Fruit fly (Drosophila melanogaster) whole organism, embryonic: Measurements from ENCODE around the gene Coq5.
A peak's percentile ranks its signal among the peaks of the same experiment; 100 is the strongest.

Source experiments
- Atf3 ChIP-seq: fragments of 200-800 bp; sonication (Bioruptor generic); optimal IDR thresholded peaks from 3 replicates; lab custom pipeline; 2016; ENCODE audit warnings: missing biosample characterization, missing genetic modification characterization
- Blimp-1 ChIP-seq: fragments of 200-800 bp; sonication (Bioruptor generic); optimal IDR thresholded peaks from 3 replicates; lab custom pipeline; 2018; ENCODE audit warnings: missing biosample characterization, missing genetic modification characterization, mild to moderate bottlenecking, moderate library complexity, missing genetic modification reagents
- CG10366 ChIP-seq: fragments of 200-800 bp; sonication (Bioruptor generic); IDR thresholded peaks from 2 replicates; pipeline ENCODE4 v1.3.6; 2022; ENCODE audit warnings: missing biosample characterization, missing genetic modification characterization
- CG10959 ChIP-seq: fragments of 200-800 bp; sonication (Bioruptor generic); IDR thresholded peaks from 2 replicates; pipeline ENCODE4 v1.3.6; 2022; ENCODE audit warnings: missing biosample characterization, missing genetic modification characterization
- CG12071 ChIP-seq: fragments of 200-800 bp; sonication (Bioruptor generic); optimal IDR thresholded peaks from 3 replicates; lab custom pipeline; 2018; ENCODE audit warnings: missing biosample characterization, mild to moderate bottlenecking, missing genetic modification characterization
- CG12219 ChIP-seq: fragments of 200-800 bp; sonication (Bioruptor generic); optimal IDR thresholded peaks from 3 replicates; lab custom pipeline; 2018; ENCODE audit warnings: missing biosample characterization, mild to moderate bottlenecking, missing genetic modification characterization
- CG16779 ChIP-seq: fragments of 200-800 bp; sonication (Bioruptor generic); IDR thresholded peaks from 2 replicates; pipeline ENCODE4 v1.3.6; 2022; ENCODE audit warnings: missing biosample characterization, missing genetic modification characterization
- CG17361 ChIP-seq: fragments of 200-800 bp; sonication (Bioruptor generic); IDR thresholded peaks from 3 replicates; pipeline ENCODE4 v1.3.6; 2022; ENCODE audit warnings: missing biosample characterization, missing genetic modification characterization
- CG17802 ChIP-seq: fragments of 200-800 bp; sonication (Bioruptor generic); optimal IDR thresholded peaks from 2 replicates; lab custom pipeline; 2018; ENCODE audit warnings: missing biosample characterization, mild to moderate bottlenecking, missing genetic modification characterization, moderate library complexity
- CG18764 ChIP-seq: fragments of 200-800 bp; sonication (Bioruptor generic); optimal IDR thresholded peaks from 3 replicates; lab custom pipeline; 2016; ENCODE audit warnings: missing biosample characterization, missing genetic modification characterization
- CG2116 ChIP-seq: fragments of 200-800 bp; sonication (Bioruptor generic); optimal IDR thresholded peaks from 3 replicates; lab custom pipeline; 2018; ENCODE audit warnings: missing biosample characterization, mild to moderate bottlenecking, missing genetic modification characterization
- CG31224 ChIP-seq: fragments of 200-800 bp; sonication (Bioruptor generic); IDR thresholded peaks from 2 replicates; pipeline ENCODE4 v1.3.6; 2022; ENCODE audit warnings: missing biosample characterization, missing genetic modification characterization
- CG31388 ChIP-seq: fragments of 200-800 bp; sonication (Bioruptor generic); optimal IDR thresholded peaks from 2 replicates; lab custom pipeline; 2016; ENCODE audit warnings: missing biosample characterization, missing genetic modification characterization
- CG3847 ChIP-seq: fragments of 200-800 bp; sonication (Bioruptor generic); IDR thresholded peaks from 2 replicates; pipeline ENCODE4 v1.3.6; 2022; ENCODE audit warnings: missing biosample characterization, missing genetic modification characterization
- CG7987 ChIP-seq: fragments of 200-800 bp; sonication (Bioruptor generic); optimal IDR thresholded peaks from 2 replicates; lab custom pipeline; 2018; ENCODE audit warnings: missing biosample characterization, mild to moderate bottlenecking, missing genetic modification characterization, moderate library complexity
- CG8388 ChIP-seq: fragments of 200-800 bp; sonication (Bioruptor generic); optimal IDR thresholded peaks from 2 replicates; lab custom pipeline; 2019; ENCODE audit warnings: missing biosample characterization, mild to moderate bottlenecking, missing genetic modification characterization, moderate library complexity
- CG9609 ChIP-seq: fragments of 200-800 bp; sonication (Bioruptor generic); optimal IDR thresholded peaks from 3 replicates; lab custom pipeline; 2016; ENCODE audit warnings: missing biosample characterization, missing genetic modification characterization
- D19A ChIP-seq: fragments of 200-800 bp; optimal IDR thresholded peaks from 3 replicates; lab custom pipeline; 2019; ENCODE audit warnings: missing biosample characterization, mild to moderate bottlenecking, missing genetic modification characterization, moderate library complexity
- Dfd ChIP-seq, 2 experiments: fragments of >200 bp; optimal IDR thresholded peaks; 2 replicates each; lab custom pipeline; 2017; ENCODE audit warnings: missing biosample characterization in 2 of 2, missing genetic modification characterization in 2 of 2
- Dip3 ChIP-seq: fragments of 200-800 bp; sonication (Bioruptor generic); optimal IDR thresholded peaks from 3 replicates; lab custom pipeline; 2016; ENCODE audit warnings: missing biosample characterization, missing genetic modification characterization
- Drgx ChIP-seq: fragments of 200-800 bp; sonication (Bioruptor generic); IDR thresholded peaks from 2 replicates; pipeline ENCODE4 v1.3.6; 2022; ENCODE audit warnings: missing biosample characterization, missing genetic modification characterization
- Elba2 ChIP-seq: fragments of 200-800 bp; sonication (Bioruptor generic); optimal IDR thresholded peaks from 3 replicates; lab custom pipeline; 2016; ENCODE audit warnings: missing biosample characterization, missing genetic modification characterization
- Ets65A ChIP-seq: fragments of 200-800 bp; sonication (Bioruptor generic); peaks from one replicate; lab custom pipeline; 2016; ENCODE audit warnings: missing biosample characterization, missing genetic modification characterization
- MBD-R2 ChIP-seq: fragments of 200-800 bp; sonication (Bioruptor generic); IDR thresholded peaks from 2 replicates; pipeline ENCODE4 v1.3.6; 2022; ENCODE audit warnings: missing biosample characterization, missing genetic modification characterization
- NFAT ChIP-seq: fragments of 200-800 bp; sonication (Bioruptor generic); IDR thresholded peaks from 2 replicates; pipeline ENCODE4 v1.3.6; 2022; ENCODE audit warnings: missing biosample characterization, missing genetic modification characterization
- Poxn ChIP-seq: fragments of 200-800 bp; sonication (Bioruptor generic); IDR thresholded peaks from 2 replicates; pipeline ENCODE4 v1.3.6; 2022; ENCODE audit warnings: missing biosample characterization, missing genetic modification characterization
- Stat92E ChIP-seq, 3 experiments: fragments of >200 bp in 2 of 3; fragments of 200-800 bp in 1 of 3; sonication (Bioruptor generic) in 1 of 3; optimal IDR thresholded peaks; 2 replicates each; lab custom pipeline; 2017 to 2019; ENCODE audit warnings: missing biosample characterization in 3 of 3, missing genetic modification characterization in 3 of 3, mild to moderate bottlenecking in 1 of 3, moderate library complexity in 1 of 3
- Vsx1 ChIP-seq: fragments of 200-800 bp; sonication (Bioruptor generic); optimal IDR thresholded peaks from 2 replicates; lab custom pipeline; 2017; ENCODE audit warnings: missing biosample characterization, mild to moderate bottlenecking, missing genetic modification characterization, missing genetic modification reagents
- ap ChIP-seq: fragments of 200-800 bp; sonication (Bioruptor generic); IDR thresholded peaks from 2 replicates; pipeline ENCODE4 v1.3.6; 2022; ENCODE audit warnings: missing biosample characterization, missing genetic modification characterization
- az2 ChIP-seq: fragments of 200-800 bp; sonication (Bioruptor generic); optimal IDR thresholded peaks from 3 replicates; lab custom pipeline; 2016; ENCODE audit warnings: missing biosample characterization, missing genetic modification characterization
- chinmo ChIP-seq: fragments of 200-800 bp; sonication (Bioruptor generic); IDR thresholded peaks from 4 replicates; pipeline ENCODE4 v1.3.6; 2022; ENCODE audit warnings: missing biosample characterization, missing genetic modification characterization; ENCODE audit not compliant: partially characterized antibody
- dmrt11E ChIP-seq: fragments of 200-800 bp; sonication (Bioruptor generic); optimal IDR thresholded peaks from 3 replicates; lab custom pipeline; 2018; ENCODE audit warnings: missing biosample characterization, mild to moderate bottlenecking, missing genetic modification characterization, moderate library complexity
- en ChIP-seq: fragments of 200-800 bp; sonication (Bioruptor generic); optimal IDR thresholded peaks from 2 replicates; lab custom pipeline; 2016; ENCODE audit warnings: missing biosample characterization, missing genetic modification characterization
- fd64A ChIP-seq: fragments of 200-800 bp; sonication (Bioruptor generic); optimal IDR thresholded peaks from 3 replicates; lab custom pipeline; 2018; ENCODE audit warnings: missing biosample characterization, mild to moderate bottlenecking, missing genetic modification characterization
- gro ChIP-seq: fragments of 200-800 bp; sonication (Bioruptor generic); optimal IDR thresholded peaks from 2 replicates; lab custom pipeline; 2016; ENCODE audit warnings: missing biosample characterization, missing genetic modification characterization
- ind ChIP-seq: fragments of 200-800 bp; sonication (Bioruptor generic); optimal IDR thresholded peaks from 3 replicates; lab custom pipeline; 2016; ENCODE audit warnings: missing biosample characterization, missing genetic modification characterization
- inv ChIP-seq: fragments of 200-800 bp; sonication (Bioruptor generic); IDR thresholded peaks from 2 replicates; pipeline ENCODE4 v1.3.6; 2022; ENCODE audit warnings: missing biosample characterization, missing genetic modification characterization; ENCODE audit not compliant: partially characterized antibody
- jigr1 ChIP-seq: fragments of 200-800 bp; sonication (Bioruptor generic); IDR thresholded peaks from 3 replicates; pipeline ENCODE4 v1.3.6; 2022; ENCODE audit warnings: missing biosample characterization, missing genetic modification characterization
- nom ChIP-seq: fragments of 200-800 bp; sonication (Bioruptor generic); optimal IDR thresholded peaks from 2 replicates; lab custom pipeline; 2017; ENCODE audit warnings: missing biosample characterization, missing genetic modification characterization, mild to moderate bottlenecking, moderate library complexity, missing genetic modification reagents
- onecut ChIP-seq: fragments of 200-800 bp; sonication (Bioruptor generic); IDR thresholded peaks from 2 replicates; pipeline ENCODE4 v1.3.6; 2022; ENCODE audit warnings: missing biosample characterization, missing genetic modification characterization
- pita ChIP-seq: fragments of 200-800 bp; sonication (Bioruptor generic); optimal IDR thresholded peaks from 2 replicates; lab custom pipeline; 2017; ENCODE audit warnings: missing biosample characterization, mild to moderate bottlenecking, missing genetic modification characterization
- pum ChIP-seq: fragments of 200-800 bp; sonication (Bioruptor generic); optimal IDR thresholded peaks from 2 replicates; lab custom pipeline; 2016; ENCODE audit warnings: missing biosample characterization, missing genetic modification characterization
- sd ChIP-seq: fragments of 200-800 bp; sonication (Bioruptor generic); optimal IDR thresholded peaks from 3 replicates; lab custom pipeline; 2018; ENCODE audit warnings: missing biosample characterization, mild to moderate bottlenecking, missing genetic modification characterization, moderate library complexity
- sens-2 ChIP-seq: fragments of 200-800 bp; sonication (Bioruptor generic); IDR thresholded peaks from 2 replicates; pipeline ENCODE4 v1.3.6; 2022; ENCODE audit warnings: missing biosample characterization, missing genetic modification characterization
- sim ChIP-seq: fragments of 200-800 bp; sonication (Bioruptor generic); IDR thresholded peaks from 2 replicates; pipeline ENCODE4 v1.3.6; 2022; ENCODE audit warnings: missing biosample characterization, missing genetic modification characterization
- so ChIP-seq: fragments of 200-800 bp; sonication (Bioruptor generic); IDR thresholded peaks from 3 replicates; pipeline ENCODE4 v1.3.6; 2022; ENCODE audit warnings: missing biosample characterization, missing genetic modification characterization
- tgo ChIP-seq: fragments of 200-800 bp; sonication (Bioruptor generic); IDR thresholded peaks from 3 replicates; pipeline ENCODE4 v1.3.6; 2022; ENCODE audit warnings: missing biosample characterization, missing genetic modification characterization
- tin ChIP-seq: fragments of 200-800 bp; sonication (Bioruptor generic); optimal IDR thresholded peaks from 3 replicates; lab custom pipeline; 2016; ENCODE audit warnings: missing biosample characterization, missing genetic modification characterization
- tna ChIP-seq: fragments of 200-800 bp; sonication (Bioruptor generic); IDR thresholded peaks from 2 replicates; pipeline ENCODE4 v1.3.6; 2022; ENCODE audit warnings: missing biosample characterization, missing genetic modification characterization; ENCODE audit not compliant: partially characterized antibody
- vnd ChIP-seq: fragments of 200-800 bp; sonication (Bioruptor generic); IDR thresholded peaks from 3 replicates; pipeline ENCODE4 v1.3.6; 2022; ENCODE audit warnings: missing biosample characterization, missing genetic modification characterization; ENCODE audit not compliant: partially characterized antibody

Gene Coq5

DNA sequence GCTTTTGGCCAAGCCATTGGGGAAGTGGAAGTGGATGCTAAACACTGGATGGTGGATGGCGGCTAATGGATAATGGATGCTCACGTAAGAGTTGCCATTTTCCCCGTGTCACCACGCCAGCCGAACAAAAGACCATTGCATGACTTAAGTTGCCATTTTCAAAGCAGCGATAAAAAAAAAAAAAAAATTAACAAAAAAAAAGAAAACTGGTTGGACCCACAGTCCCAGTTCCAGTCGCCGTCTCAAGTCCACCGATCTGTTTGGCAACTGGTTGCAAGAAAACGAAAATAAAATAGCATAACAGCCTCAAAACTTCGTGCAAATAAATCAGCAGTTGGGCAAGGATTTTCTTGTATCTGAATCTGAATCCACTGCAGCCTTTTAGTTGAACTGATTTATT, 45.3 kb downstream of the Coq5 start:
- TF ChIP-seq vnd (GFP tag; lab: Robert Waterston, UW) = no peak
- peak; percentile 24; the same call in 1 of the 2 replicates for TF ChIP-seq Drgx (GFP tag; lab: Robert Waterston, UW)
- TF ChIP-seq chinmo (GFP tag; lab: Robert Waterston, UW) = no peak
- TF ChIP-seq pita (GFP tag; lab: Kevin White, UChicago) = no peak
- no peak for TF ChIP-seq fd64A
- TF ChIP-seq Elba2 (GFP tag; lab: Kevin White, UChicago) = no peak
- TF ChIP-seq CG31224 = no peak
- TF ChIP-seq CG17361 (GFP tag; lab: Robert Waterston, UW) = no peak
- TF ChIP-seq nom (GFP tag; lab: Kevin White, UChicago) = peak; percentile 11
- no peak for TF ChIP-seq tna (GFP tag; lab: Robert Waterston, UW)
- TF ChIP-seq NFAT = no peak
- no peak for TF ChIP-seq dmrt11E
- TF ChIP-seq CG7987 = no peak

DNA sequence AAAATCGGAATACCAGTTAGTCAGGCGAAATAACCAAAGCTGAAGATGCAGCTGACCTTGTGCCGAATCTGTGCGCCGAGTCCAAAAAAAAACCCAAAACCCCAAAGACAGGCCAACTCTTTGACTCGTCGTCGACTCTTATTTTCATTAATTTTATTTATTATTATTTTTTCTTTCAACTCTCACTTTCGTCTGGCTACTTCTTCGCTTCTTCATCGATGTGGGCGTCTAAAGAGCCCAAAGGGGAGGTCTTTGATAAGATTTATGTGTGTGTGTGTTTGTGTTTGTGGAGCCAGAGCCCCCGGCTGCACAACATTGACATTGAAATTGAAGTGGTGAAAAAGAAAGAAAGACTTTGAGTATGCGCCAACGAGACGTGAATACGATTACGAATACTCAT, 48.5 kb downstream of the Coq5 start:
- TF ChIP-seq CG18764 (GFP tag; lab: Kevin White, UChicago) (no peak), Blimp-1 (GFP tag; lab: Kevin White, UChicago) (peak; percentile 87), tgo (GFP tag; lab: Robert Waterston, UW) (0 out of 3 replicates have a peak, but pooled peaks have one; percentile 2), Dfd (GFP tag; optimal IDR thresholded peaks at IDR 0.05; lab: Kevin White, UChicago) (no peak), CG3847 (GFP tag; lab: Robert Waterston, UW) (no peak), Vsx1 (GFP tag; lab: Kevin White, UChicago) (no peak), sens-2 (GFP tag; lab: Robert Waterston, UW) (no peak), CG12071 (GFP tag; lab: Kevin White, UChicago) (no peak), ind (no peak), gro (GFP tag; lab: Kevin White, UChicago) (no peak), sim (GFP tag; lab: Robert Waterston, UW) (no peak)

DNA sequence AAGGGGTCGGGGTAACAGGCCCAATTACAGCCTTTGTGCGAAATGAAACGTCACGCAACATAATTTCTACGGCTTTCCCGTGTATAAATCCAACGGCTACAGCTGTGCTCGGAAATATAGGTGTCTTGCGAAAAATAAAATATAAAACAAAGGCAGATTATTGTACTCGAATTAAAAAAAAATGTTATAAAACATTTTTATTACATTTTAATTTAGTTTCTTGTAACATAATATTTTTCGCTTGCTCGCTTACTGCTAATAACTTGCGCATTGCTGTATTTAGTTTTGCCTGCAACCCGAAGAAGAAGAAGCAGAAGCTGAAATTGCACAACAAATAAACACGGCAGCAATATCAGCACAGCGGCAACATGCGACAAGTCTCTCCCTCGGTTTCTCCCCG, 51.3 kb downstream of the Coq5 start:
- no peak for TF ChIP-seq Stat92E (GFP tag; optimal IDR thresholded peaks at IDR 0.05; lab: Kevin White, UChicago)
- no peak for TF ChIP-seq CG2116 (GFP tag; lab: Kevin White, UChicago)
- no peak for TF ChIP-seq Poxn (GFP tag; lab: Robert Waterston, UW)
- TF ChIP-seq Atf3 (GFP tag; lab: Kevin White, UChicago) = no peak
- TF ChIP-seq CG12219 (GFP tag; lab: Kevin White, UChicago) = peak; percentile 29
- TF ChIP-seq az2 (GFP tag; lab: Kevin White, UChicago) = peak; percentile 34
- TF ChIP-seq CG31388 = no peak
- TF ChIP-seq en (GFP tag; lab: Kevin White, UChicago) = no peak
- 0 out of 3 replicates have a peak, but pooled peaks have one; percentile 13 for TF ChIP-seq so (GFP tag; lab: Robert Waterston, UW)
- no peak for TF ChIP-seq sd
- no peak for TF ChIP-seq CG10959
- TF ChIP-seq Ets65A = no peak
- TF ChIP-seq CG9609 = no peak
- no peak for TF ChIP-seq D19A (tag; lab: Kevin White, UChicago)
- no peak for TF ChIP-seq tin (GFP tag; lab: Kevin White, UChicago)
- TF ChIP-seq pita (GFP tag; lab: Kevin White, UChicago) = no peak
- no peak for TF ChIP-seq NFAT
- TF ChIP-seq CG10366 (GFP tag; lab: Robert Waterston, UW) = peak; percentile 54
- no peak for TF ChIP-seq Dip3 (GFP tag; lab: Kevin White, UChicago)
- no peak for TF ChIP-seq MBD-R2
- no peak for TF ChIP-seq inv (GFP tag; lab: Robert Waterston, UW)
- TF ChIP-seq onecut (GFP tag; lab: Robert Waterston, UW) = 0 out of 2 replicates have a peak, but pooled peaks have one; percentile 7
- no peak for TF ChIP-seq CG16779 (GFP tag; lab: Robert Waterston, UW)
- TF ChIP-seq jigr1 (GFP tag; lab: Robert Waterston, UW) = no peak
- no peak for TF ChIP-seq pum (GFP tag; lab: Kevin White, UChicago)
- no peak for TF ChIP-seq CG17802 (tag; lab: Kevin White, UChicago)
- peak; percentile 0 for TF ChIP-seq CG8388
- TF ChIP-seq ap (GFP tag; lab: Robert Waterston, UW) = no peak
